Fruit fly (Drosophila melanogaster): ENCODE results near the gene chic.

DNA sequence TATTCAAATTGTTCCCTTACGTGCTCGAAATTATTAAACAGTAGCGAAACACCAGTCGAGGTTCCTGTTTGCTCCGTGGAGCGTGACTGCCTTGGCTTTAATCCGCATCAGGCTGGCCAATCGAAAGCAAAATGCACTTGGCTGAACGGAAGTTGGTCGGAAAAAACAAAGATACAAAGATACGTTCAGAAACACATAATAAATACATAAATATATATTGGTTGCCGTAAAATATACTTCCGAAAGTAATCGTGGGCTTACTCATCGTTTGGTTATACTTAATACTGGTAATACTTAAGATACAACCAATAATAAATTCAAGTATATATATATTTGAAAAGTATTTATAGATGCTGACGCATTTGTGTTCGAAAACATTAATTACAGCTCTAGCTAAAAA is 16.0 kb downstream of the chic start, which contains the start of gene psd:
- TF ChIP-seq D1 (tag; optimal IDR thresholded peaks at IDR 0.05) (no peak), CG9948 (tag; optimal IDR thresholded peaks at IDR 0.05) (no peak), gl (tag; optimal IDR thresholded peaks at IDR 0.05) (no peak), Pif1B (GFP tag; optimal IDR thresholded peaks at IDR 0.05) (no peak), EcR (GFP tag; optimal IDR thresholded peaks at IDR 0.05) (peak; percentile 52), CG8159 (tag; optimal IDR thresholded peaks at IDR 0.05) (no peak), CG8301 (tag; optimal IDR thresholded peaks at IDR 0.05) (no peak), Ets98B (GFP tag; IDR thresholded peaks at IDR 0.05) (no peak)
